Worm (Caenorhabditis elegans) whole organism, mixed stage, embryonic: ENCODE data around the gene nhr-31.
A peak's percentile ranks its signal among the peaks of the same experiment; 100 is the strongest.

Source experiments
- M03D4.4 ChIP-seq: sonication (generic microtip); optimal IDR thresholded peaks from 2 replicates; lab custom pipeline; 2017; ENCODE audit warnings: mild to moderate bottlenecking, missing genetic modification characterization, missing compliant biosample characterization
- bed-3 ChIP-seq: fragments of 200-800 bp; sonication (Bioruptor generic); optimal IDR thresholded peaks from 3 replicates; lab custom pipeline; 2018; ENCODE audit warnings: mild to moderate bottlenecking, missing genetic modification characterization, moderate library complexity, missing compliant biosample characterization
- blmp-1 ChIP-seq: fragments of 150-350 bp; optimal IDR thresholded peaks from 2 replicates; lab custom pipeline; 2014; ENCODE audit warnings: missing biosample characterization, missing genetic modification characterization
- ceh-39 ChIP-seq: fragments of 150-350 bp; optimal IDR thresholded peaks from 2 replicates; lab custom pipeline; 2014; ENCODE audit warnings: missing biosample characterization, missing genetic modification characterization
- ceh-43 ChIP-seq: fragments of 200-800 bp; sonication (Bioruptor generic); optimal IDR thresholded peaks from 2 replicates; lab custom pipeline; 2018; ENCODE audit warnings: mild to moderate bottlenecking, missing genetic modification characterization, moderate library complexity, missing compliant biosample characterization
- ceh-83 ChIP-seq: fragments of 200-800 bp; sonication (Bioruptor generic); optimal IDR thresholded peaks from 2 replicates; lab custom pipeline; 2018; ENCODE audit warnings: mild to moderate bottlenecking, missing genetic modification characterization, missing compliant biosample characterization
- ces-1 ChIP-seq: fragments of 150-350 bp; optimal IDR thresholded peaks from 2 replicates; lab custom pipeline; 2014; ENCODE audit warnings: missing biosample characterization, missing genetic modification reagents, missing genetic modification characterization
- cnd-1 ChIP-seq: fragments of 200-800 bp; sonication (Bioruptor generic); optimal IDR thresholded peaks from 2 replicates; lab custom pipeline; 2018; ENCODE audit warnings: mild to moderate bottlenecking, missing genetic modification characterization, missing compliant biosample characterization
- drap-1 ChIP-seq: fragments of 200-800 bp; sonication (Bioruptor generic); optimal IDR thresholded peaks from 3 replicates; lab custom pipeline; 2018; ENCODE audit warnings: mild to moderate bottlenecking, missing genetic modification characterization, missing compliant biosample characterization
- elt-1 ChIP-seq: sonication (generic microtip); optimal IDR thresholded peaks from 2 replicates; lab custom pipeline; 2017; ENCODE audit warnings: missing genetic modification characterization, mild to moderate bottlenecking, missing compliant biosample characterization, antibody characterized with exemption, moderate library complexity, borderline replicate concordance; ENCODE audit not compliant: insufficient read depth
- elt-3 ChIP-seq: fragments of 150-350 bp; optimal IDR thresholded peaks from 2 replicates; lab custom pipeline; 2014; ENCODE audit warnings: missing biosample characterization, missing genetic modification characterization
- flh-1 ChIP-seq: fragments of 200-800 bp; sonication (Bioruptor generic); optimal IDR thresholded peaks from 2 replicates; lab custom pipeline; 2018; ENCODE audit warnings: mild to moderate bottlenecking, missing genetic modification characterization, moderate library complexity, missing compliant biosample characterization
- ham-2 ChIP-seq: fragments of 200-800 bp; sonication (Bioruptor generic); optimal IDR thresholded peaks from 2 replicates; lab custom pipeline; 2018; ENCODE audit warnings: mild to moderate bottlenecking, missing genetic modification characterization, missing compliant biosample characterization
- hlh-1 ChIP-seq: fragments of 150-350 bp; optimal IDR thresholded peaks from 2 replicates; lab custom pipeline; 2014; ENCODE audit warnings: missing biosample characterization, missing genetic modification reagents, missing genetic modification characterization
- lin-13 ChIP-seq: fragments of 150-350 bp; optimal IDR thresholded peaks from 2 replicates; lab custom pipeline; 2014; ENCODE audit warnings: missing biosample characterization, missing genetic modification characterization
- lin-32 ChIP-seq: fragments of 200-800 bp; sonication (Bioruptor generic); optimal IDR thresholded peaks from 2 replicates; lab custom pipeline; 2018; ENCODE audit warnings: mild to moderate bottlenecking, missing genetic modification characterization, missing compliant biosample characterization
- lsy-2 ChIP-seq: fragments of 150-350 bp; optimal IDR thresholded peaks from 2 replicates; lab custom pipeline; 2014; ENCODE audit warnings: missing biosample characterization, missing genetic modification characterization
- mab-5 ChIP-seq: fragments of 150-350 bp; optimal IDR thresholded peaks from 2 replicates; lab custom pipeline; 2014; ENCODE audit warnings: missing biosample characterization, missing genetic modification characterization
- mep-1 ChIP-seq: fragments of 150-350 bp; optimal IDR thresholded peaks from 2 replicates; lab custom pipeline; 2017; ENCODE audit warnings: missing biosample characterization, missing genetic modification reagents, missing genetic modification characterization, inconsistent platforms
- mls-2 ChIP-seq: sonication (generic microtip); optimal IDR thresholded peaks from 2 replicates; lab custom pipeline; 2016; ENCODE audit warnings: mild to moderate bottlenecking, missing genetic modification characterization, moderate library complexity, missing compliant biosample characterization
- nhr-12 ChIP-seq: fragments of 150-350 bp; optimal IDR thresholded peaks from 2 replicates; lab custom pipeline; 2014; ENCODE audit warnings: missing biosample characterization, missing genetic modification characterization
- nhr-2 ChIP-seq: fragments of 150-350 bp; optimal IDR thresholded peaks from 2 replicates; lab custom pipeline; 2014; ENCODE audit warnings: missing biosample characterization, missing genetic modification characterization
- nhr-237 ChIP-seq: fragments of 150-350 bp; optimal IDR thresholded peaks from 2 replicates; lab custom pipeline; 2014; ENCODE audit warnings: missing biosample characterization, missing genetic modification characterization
- nhr-28 ChIP-seq: fragments of 150-350 bp; optimal IDR thresholded peaks from 2 replicates; lab custom pipeline; 2014; ENCODE audit warnings: missing biosample characterization, missing genetic modification characterization
- nhr-76 ChIP-seq: sonication (generic microtip); optimal IDR thresholded peaks from 2 replicates; lab custom pipeline; 2017; ENCODE audit warnings: missing biosample characterization, missing genetic modification characterization
- pha-4 ChIP-seq: fragments of 150-350 bp; optimal IDR thresholded peaks from 2 replicates; lab custom pipeline; 2018; ENCODE audit warnings: missing biosample characterization, missing genetic modification reagents, missing genetic modification characterization
- sem-2 ChIP-seq: fragments of 200-800 bp; sonication (Bioruptor generic); optimal IDR thresholded peaks from 2 replicates; lab custom pipeline; 2018; ENCODE audit warnings: mild to moderate bottlenecking, missing genetic modification characterization, missing compliant biosample characterization
- snpc-4 ChIP-seq: fragments of 150-350 bp; optimal IDR thresholded peaks from 2 replicates; lab custom pipeline; 2014; ENCODE audit warnings: missing biosample characterization, missing genetic modification characterization
- sptf-1 ChIP-seq: sonication (generic microtip); optimal IDR thresholded peaks from 2 replicates; lab custom pipeline; 2017; ENCODE audit warnings: mild to moderate bottlenecking, missing genetic modification characterization, moderate library complexity, missing compliant biosample characterization
- tbx-8 ChIP-seq: fragments of 200-800 bp; sonication (Bioruptor generic); optimal IDR thresholded peaks from 2 replicates; lab custom pipeline; 2018; ENCODE audit warnings: mild to moderate bottlenecking, missing genetic modification characterization, moderate library complexity, missing compliant biosample characterization
- unc-120 ChIP-seq: sonication (generic microtip); optimal IDR thresholded peaks from 2 replicates; lab custom pipeline; 2017; ENCODE audit warnings: missing genetic modification characterization, missing compliant biosample characterization; ENCODE audit not compliant: poor library complexity, severe bottlenecking
- unc-39 ChIP-seq: fragments of 150-350 bp; optimal IDR thresholded peaks from 2 replicates; lab custom pipeline; 2014; ENCODE audit warnings: missing biosample characterization, missing genetic modification characterization
- unc-62 ChIP-seq: fragments of 150-350 bp; optimal IDR thresholded peaks from 2 replicates; lab custom pipeline; 2014; ENCODE audit warnings: missing biosample characterization, missing genetic modification reagents, missing genetic modification characterization
- zip-8 ChIP-seq: fragments of 150-350 bp; optimal IDR thresholded peaks from 2 replicates; lab custom pipeline; 2014; ENCODE audit warnings: missing biosample characterization, missing genetic modification characterization
- ztf-11 ChIP-seq: fragments of 150-350 bp; optimal IDR thresholded peaks from 2 replicates; lab custom pipeline; 2014; ENCODE audit warnings: missing biosample characterization, missing genetic modification characterization

nhr-31 gene

ce11 chrIV:8069104-8069503 lies 39.8 kb upstream of the nhr-31 start:
- TF ChIP-seq blmp-1 (tag; lab: Kevin White, UChicago) (no peak), nhr-2 (tag; lab: Kevin White, UChicago) (no peak), snpc-4 (tag; lab: Kevin White, UChicago) (no peak), flh-1 (GFP tag; lab: Kevin White, UChicago) (no peak), M03D4.4 (tag; lab: Kevin White, UChicago) (no peak), elt-3 (no peak), tbx-8 (GFP tag; lab: Kevin White, UChicago) (no peak), mls-2 (tag; lab: Kevin White, UChicago) (no peak), drap-1 (GFP tag; lab: Kevin White, UChicago) (no peak), ztf-11 (tag; lab: Kevin White, UChicago) (no peak), sem-2 (no peak)
- TF ChIP-seq, all 35 proteins: peak for 0

DNA sequence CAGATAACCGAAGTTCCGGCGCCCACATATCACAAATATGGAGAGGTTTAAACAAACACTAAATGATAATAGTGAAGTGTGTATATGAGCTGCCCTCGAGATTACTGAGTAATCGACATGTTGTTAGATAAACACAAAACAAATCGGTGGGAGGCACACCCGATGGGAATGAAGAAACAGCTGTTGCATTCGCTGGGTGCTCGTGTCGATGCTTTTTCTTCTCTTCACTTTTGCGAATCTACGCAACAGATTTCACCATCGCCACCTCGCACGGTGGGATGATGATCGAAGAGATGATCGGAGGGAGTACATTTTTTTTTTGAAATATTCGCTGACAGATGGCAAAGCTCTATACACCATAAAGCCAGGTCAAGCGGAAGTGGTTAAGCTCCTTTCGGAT lies 39.0 kb upstream of the nhr-31 start:
- TF ChIP-seq elt-3 = no peak
- TF ChIP-seq tbx-8 (GFP tag; lab: Kevin White, UChicago) = no peak
- TF ChIP-seq elt-1 (tag; lab: Kevin White, UChicago) = no peak
- no peak for TF ChIP-seq bed-3 (GFP tag; lab: Kevin White, UChicago)
- TF ChIP-seq flh-1 (GFP tag; lab: Kevin White, UChicago) = no peak
- TF ChIP-seq lsy-2 = no peak
- TF ChIP-seq unc-62 (GFP tag; lab: Kevin White, UChicago) = peak; percentile 38
- no peak for TF ChIP-seq ztf-11 (tag; lab: Kevin White, UChicago)
- TF ChIP-seq lin-32 (GFP tag; lab: Kevin White, UChicago) = peak; percentile 72
- peak; percentile 97 for TF ChIP-seq hlh-1 (tag; lab: Kevin White, UChicago)
- TF ChIP-seq zip-8 = no peak
- TF ChIP-seq ceh-83 = no peak
- TF ChIP-seq pha-4 = no peak

ce11 chrIV:8067745-8068144 lies 38.4 kb upstream of the nhr-31 start:
- TF ChIP-seq blmp-1 (tag; lab: Kevin White, UChicago) = no peak
- peak; percentile 34 for TF ChIP-seq mls-2 (tag; lab: Kevin White, UChicago)

- TF ChIP-seq snpc-4 (tag; lab: Kevin White, UChicago) (no peak), elt-3 (no peak), unc-39 (tag; lab: Kevin White, UChicago) (no peak), elt-1 (tag; lab: Kevin White, UChicago) (no peak), ceh-43 (GFP tag; lab: Kevin White, UChicago) (no peak), cnd-1 (tag; lab: Kevin White, UChicago) (no peak), lsy-2 (peak; percentile 24), sptf-1 (tag; lab: Kevin White, UChicago) (peak; percentile 71), ces-1 (GFP tag; lab: Kevin White, UChicago) (peak; percentile 48), zip-8 (no peak), M03D4.4 (tag; lab: Kevin White, UChicago) (peak; percentile 36), ztf-11 (tag; lab: Kevin White, UChicago) (peak; percentile 34), ceh-83 (no peak), flh-1 (GFP tag; lab: Kevin White, UChicago) (no peak), lin-13 (tag; lab: Kevin White, UChicago) (no peak), mep-1 (peak; percentile 30), ceh-39 (tag; lab: Kevin White, UChicago) (no peak), blmp-1 (tag; lab: Kevin White, UChicago) (no peak), hlh-1 (tag; lab: Kevin White, UChicago) (no peak), nhr-12 (tag; lab: Kevin White, UChicago) (no peak), nhr-76 (no peak), ham-2 (GFP tag; lab: Kevin White, UChicago) (peak; percentile 29), mab-5 (tag; lab: Kevin White, UChicago) (no peak), nhr-237 (tag; lab: Kevin White, UChicago) (no peak), bed-3 (GFP tag; lab: Kevin White, UChicago) (no peak), nhr-28 (tag; lab: Kevin White, UChicago) (no peak), pha-4 (peak; percentile 19), drap-1 (GFP tag; lab: Kevin White, UChicago) (peak; percentile 15), unc-62 (GFP tag; lab: Kevin White, UChicago) (peak; percentile 8), mls-2 (tag; lab: Kevin White, UChicago) (peak; percentile 58), lin-32 (GFP tag; lab: Kevin White, UChicago) (no peak), nhr-2 (tag; lab: Kevin White, UChicago) (no peak), unc-120 (peak; percentile 77), sem-2 (no peak), tbx-8 (GFP tag; lab: Kevin White, UChicago) (no peak)
Observed at ce11 chrIV:8066598-8066997, 37.3 kb upstream of the nhr-31 start.
